Worm (Caenorhabditis elegans) whole organism, young adult: ENCODE data around the gene zfp-3.

ENCODE experiments used
- B0336.3 ChIP-seq: fragments of 200-800 bp; sonication (Bioruptor generic); IDR thresholded peaks from 2 replicates; pipeline ENCODE4 v1.3.6; 2022; ENCODE audit warnings: missing genetic modification characterization, missing compliant biosample characterization
- C17E4.6 ChIP-seq: fragments of 200-800 bp; sonication (Bioruptor generic); IDR thresholded peaks from 2 replicates; pipeline ENCODE4 v1.3.6; 2022; ENCODE audit warnings: missing genetic modification reagents, missing genetic modification characterization, missing compliant biosample characterization
- F55B11.4 ChIP-seq: sonication (generic microtip); optimal IDR thresholded peaks from 2 replicates; lab custom pipeline; 2016; ENCODE audit warnings: missing compliant biosample characterization, missing genetic modification characterization, borderline replicate concordance; ENCODE audit not compliant: insufficient read depth
- Y67H2A.10 ChIP-seq: fragments of 200-800 bp; sonication (Bioruptor generic); conservative IDR thresholded peaks from 2 replicates; pipeline ENCODE4 v1.3.6; 2022; ENCODE audit warnings: missing genetic modification reagents, missing genetic modification characterization, missing compliant biosample characterization
- ZK185.1 ChIP-seq: sonication (generic microtip); optimal IDR thresholded peaks from 2 replicates; lab custom pipeline; 2016; ENCODE audit warnings: mild to moderate bottlenecking, missing genetic modification characterization, missing compliant biosample characterization; ENCODE audit not compliant: poor library complexity, severe bottlenecking
- akir-1 ChIP-seq: fragments of 200-800 bp; sonication (Bioruptor generic); optimal IDR thresholded peaks from 2 replicates; lab custom pipeline; 2018; ENCODE audit warnings: mild to moderate bottlenecking, missing genetic modification characterization, moderate library complexity, missing compliant biosample characterization
- ama-1 ChIP-seq, 3 experiments: fragments of 150-350 bp in 1 of 3; sonication (generic microtip) in 2 of 3; optimal IDR thresholded peaks; 2 replicates each; lab custom pipeline; 2014 to 2018; ENCODE audit warnings: missing biosample characterization in 2 of 3, missing genetic modification characterization in 2 of 3, missing genetic modification reagents in 2 of 3
- bed-2 ChIP-seq: fragments of 200-800 bp; sonication (Bioruptor generic); IDR thresholded peaks from 2 replicates; pipeline ENCODE4 v1.3.6; 2022; ENCODE audit warnings: missing genetic modification reagents, missing genetic modification characterization, missing compliant biosample characterization
- dpff-1 ChIP-seq: sonication (generic microtip); optimal IDR thresholded peaks from 2 replicates; lab custom pipeline; 2017; ENCODE audit warnings: mild to moderate bottlenecking, missing genetic modification characterization, missing compliant biosample characterization
- mel-28 ChIP-seq: sonication (generic microtip); optimal IDR thresholded peaks from 2 replicates; lab custom pipeline; 2016; ENCODE audit warnings: borderline replicate concordance, mild to moderate bottlenecking, missing genetic modification characterization, missing compliant biosample characterization
- nfya-1 ChIP-seq: sonication (generic microtip); optimal IDR thresholded peaks from 2 replicates; lab custom pipeline; 2017; ENCODE audit warnings: antibody characterized with exemption, missing compliant biosample characterization, missing genetic modification characterization, borderline replicate concordance; ENCODE audit not compliant: insufficient read depth
- nhr-90 ChIP-seq: sonication (generic microtip); optimal IDR thresholded peaks from 2 replicates; lab custom pipeline; 2016; ENCODE audit warnings: missing genotype, mild to moderate bottlenecking, missing genetic modification characterization, missing compliant biosample characterization
- rcor-1 ChIP-seq: fragments of 200-800 bp; sonication (Bioruptor generic); IDR thresholded peaks from 2 replicates; pipeline ENCODE4 v1.3.6; 2022; ENCODE audit warnings: missing genetic modification reagents, missing genetic modification characterization, missing compliant biosample characterization

DNA sequence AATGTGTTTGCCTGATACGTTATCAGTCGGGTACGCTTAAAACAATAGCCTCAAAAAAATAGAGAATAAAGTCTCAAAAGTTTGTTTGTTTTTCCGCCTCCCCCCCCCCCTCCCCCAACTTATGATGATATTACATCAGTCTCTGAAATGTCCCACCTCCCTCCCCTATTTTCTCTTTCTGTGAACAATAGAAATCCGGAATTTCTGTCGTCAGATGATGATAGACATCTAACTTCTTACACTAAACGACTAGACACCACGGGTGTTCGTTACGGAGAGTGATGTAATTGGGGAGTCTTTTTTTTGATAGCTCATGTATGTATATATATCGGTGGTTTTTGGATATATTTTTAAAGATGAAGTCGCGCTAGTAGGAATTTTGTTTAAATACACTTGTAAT is 52.0 kb downstream of the zfp-3 start:
- TF ChIP-seq ZK185.1 (tag; lab: Kevin White, UChicago) (no peak), Y67H2A.10 (GFP tag; lab: Robert Waterston, UW) (no peak), nhr-90 (tag; lab: Kevin White, UChicago) (no peak), mel-28 (tag; lab: Kevin White, UChicago) (no peak), nfya-1 (tag; lab: Kevin White, UChicago) (no peak), bed-2 (GFP tag; lab: Robert Waterston, UW) (no peak), dpff-1 (no peak), ama-1 (optimal IDR thresholded peaks at IDR 0.05; lab: Kevin White, UChicago) (no peak), ama-1 (GFP tag; optimal IDR thresholded peaks at IDR 0.05; lab: Kevin White, UChicago) (no peak), rcor-1 (GFP tag; lab: Robert Waterston, UW) (no peak), C17E4.6 (GFP tag; lab: Robert Waterston, UW) (no peak), F55B11.4 (tag; lab: Kevin White, UChicago) (no peak), akir-1 (GFP tag; lab: Kevin White, UChicago) (no peak), B0336.3 (no peak)
